Fruit fly (Drosophila melanogaster) whole organism, embryonic: ENCODE results near the gene CG18744.

Experiments used
- Abd-B ChIP-seq: fragments of 200-800 bp; sonication (Bioruptor generic); optimal IDR thresholded peaks from 2 replicates; lab custom pipeline; 2018; ENCODE audit warnings: missing biosample characterization, mild to moderate bottlenecking, missing genetic modification characterization, moderate library complexity
- B-H1 ChIP-seq: fragments of 200-800 bp; sonication (Bioruptor generic); IDR thresholded peaks from 3 replicates; pipeline ENCODE4 v1.3.6; 2022; ENCODE audit warnings: missing biosample characterization, missing genetic modification characterization
- BtbVII ChIP-seq: fragments of 200-800 bp; sonication (Bioruptor generic); optimal IDR thresholded peaks from 3 replicates; lab custom pipeline; 2017; ENCODE audit warnings: missing biosample characterization, mild to moderate bottlenecking, missing genetic modification characterization
- CG10959 ChIP-seq: fragments of 200-800 bp; sonication (Bioruptor generic); IDR thresholded peaks from 2 replicates; pipeline ENCODE4 v1.3.6; 2022; ENCODE audit warnings: missing biosample characterization, missing genetic modification characterization
- CG11398 ChIP-seq: fragments of 200-800 bp; sonication (Bioruptor generic); optimal IDR thresholded peaks from 2 replicates; lab custom pipeline; 2016; ENCODE audit warnings: missing biosample characterization, missing genetic modification characterization
- CG14441 ChIP-seq: fragments of 200-800 bp; sonication (Bioruptor generic); IDR thresholded peaks from 2 replicates; pipeline ENCODE4 v1.3.6; 2022; ENCODE audit warnings: missing biosample characterization, missing genetic modification characterization
- CG15696 ChIP-seq: fragments of 200-800 bp; sonication (Bioruptor generic); optimal IDR thresholded peaks from 2 replicates; lab custom pipeline; 2019; ENCODE audit warnings: missing biosample characterization, mild to moderate bottlenecking, missing genetic modification characterization, moderate library complexity
- CG1647 ChIP-seq: fragments of 200-800 bp; sonication (Bioruptor generic); optimal IDR thresholded peaks from 3 replicates; lab custom pipeline; 2016; ENCODE audit warnings: missing biosample characterization, missing genetic modification characterization
- CG16779 ChIP-seq: fragments of 200-800 bp; sonication (Bioruptor generic); IDR thresholded peaks from 2 replicates; pipeline ENCODE4 v1.3.6; 2022; ENCODE audit warnings: missing biosample characterization, missing genetic modification characterization
- CG16863 ChIP-seq: fragments of 200-800 bp; sonication (Bioruptor generic); optimal IDR thresholded peaks from 3 replicates; lab custom pipeline; 2016; ENCODE audit warnings: missing biosample characterization, missing genetic modification characterization
- CG17612 ChIP-seq: fragments of 200-800 bp; sonication (Bioruptor generic); IDR thresholded peaks from 2 replicates; pipeline ENCODE4 v1.3.6; 2022; ENCODE audit warnings: missing biosample characterization, missing genetic modification characterization
- CG2712 ChIP-seq: fragments of 200-800 bp; optimal IDR thresholded peaks from 3 replicates; lab custom pipeline; 2019; ENCODE audit warnings: missing biosample characterization, mild to moderate bottlenecking, missing genetic modification characterization, moderate library complexity
- CG33557 ChIP-seq: fragments of 200-800 bp; sonication (Bioruptor generic); optimal IDR thresholded peaks from 2 replicates; lab custom pipeline; 2019; ENCODE audit warnings: missing biosample characterization, mild to moderate bottlenecking, missing genetic modification characterization, moderate library complexity
- CG3407 ChIP-seq: fragments of 200-800 bp; sonication (Bioruptor generic); optimal IDR thresholded peaks from 2 replicates; lab custom pipeline; 2018; ENCODE audit warnings: missing biosample characterization, mild to moderate bottlenecking, missing genetic modification characterization
- CG4360 ChIP-seq: fragments of 200-800 bp; sonication (Bioruptor generic); IDR thresholded peaks from 2 replicates; pipeline ENCODE4 v1.3.6; 2022; ENCODE audit warnings: missing biosample characterization, missing genetic modification characterization
- CG6654 ChIP-seq: fragments of 200-800 bp; sonication (Bioruptor generic); optimal IDR thresholded peaks from 2 replicates; lab custom pipeline; 2017; ENCODE audit warnings: missing biosample characterization, mild to moderate bottlenecking, missing genetic modification characterization
- CG6791 ChIP-seq: fragments of 200-800 bp; sonication (Bioruptor generic); IDR thresholded peaks from 3 replicates; pipeline ENCODE4 v1.3.6; 2022; ENCODE audit warnings: missing biosample characterization, missing genetic modification characterization; ENCODE audit not compliant: partially characterized antibody
- CG9797 ChIP-seq: fragments of 200-800 bp; sonication (Bioruptor generic); optimal IDR thresholded peaks from 3 replicates; lab custom pipeline; 2018; ENCODE audit warnings: missing biosample characterization, mild to moderate bottlenecking, missing genetic modification characterization
- CG9876 ChIP-seq: fragments of 200-800 bp; sonication (Bioruptor generic); optimal IDR thresholded peaks from 2 replicates; lab custom pipeline; 2016; ENCODE audit warnings: missing biosample characterization, missing genetic modification characterization
- CG9932 ChIP-seq: fragments of 200-800 bp; sonication (Bioruptor generic); IDR thresholded peaks from 2 replicates; pipeline ENCODE4 v1.3.6; 2022; ENCODE audit warnings: missing biosample characterization, missing genetic modification characterization
- Hand ChIP-seq: fragments of 200-800 bp; sonication (Bioruptor generic); optimal IDR thresholded peaks from 2 replicates; lab custom pipeline; 2017; ENCODE audit warnings: mild to moderate bottlenecking, missing biosample characterization, missing genetic modification reagents, missing genetic modification characterization
- Hey ChIP-seq: fragments of 200-800 bp; sonication (Bioruptor generic); optimal IDR thresholded peaks from 3 replicates; lab custom pipeline; 2018; ENCODE audit warnings: missing biosample characterization, mild to moderate bottlenecking, missing genetic modification characterization
- Mrtf ChIP-seq: fragments of 200-800 bp; sonication (Bioruptor generic); IDR thresholded peaks from 3 replicates; pipeline ENCODE4 v1.3.6; 2022; ENCODE audit warnings: missing biosample characterization, missing genetic modification characterization
- Myb ChIP-seq: fragments of 200-800 bp; sonication (Bioruptor generic); optimal IDR thresholded peaks from 2 replicates; lab custom pipeline; 2016; ENCODE audit warnings: missing biosample characterization, missing genetic modification characterization
- NC2α ChIP-seq: fragments of 200-800 bp; sonication (Bioruptor generic); optimal IDR thresholded peaks from 2 replicates; lab custom pipeline; 2016; ENCODE audit warnings: missing biosample characterization, missing genetic modification characterization
- NK7.1 ChIP-seq: fragments of 200-800 bp; sonication (Bioruptor generic); optimal IDR thresholded peaks from 3 replicates; lab custom pipeline; 2016; ENCODE audit warnings: missing biosample characterization, missing genetic modification characterization
- Nf-YB ChIP-seq: fragments of 200-800 bp; sonication (Bioruptor generic); optimal IDR thresholded peaks from 3 replicates; lab custom pipeline; 2019; ENCODE audit warnings: missing biosample characterization, mild to moderate bottlenecking, missing genetic modification characterization, moderate library complexity
- Oli ChIP-seq: fragments of 200-800 bp; sonication (Bioruptor generic); optimal IDR thresholded peaks from 2 replicates; lab custom pipeline; 2018; ENCODE audit warnings: missing biosample characterization, mild to moderate bottlenecking, missing genetic modification characterization, moderate library complexity
- Side ChIP-seq: fragments of 200-800 bp; sonication (Bioruptor generic); optimal IDR thresholded peaks from 2 replicates; lab custom pipeline; 2016; ENCODE audit warnings: missing biosample characterization, missing genetic modification characterization
- Taf1 ChIP-seq: fragments of 200-800 bp; sonication (Bioruptor generic); IDR thresholded peaks from 2 replicates; pipeline ENCODE4 v1.3.6; 2022; ENCODE audit warnings: missing biosample characterization, missing genetic modification characterization
- ac ChIP-seq: fragments of 200-800 bp; sonication (Bioruptor generic); optimal IDR thresholded peaks from 3 replicates; lab custom pipeline; 2017; ENCODE audit warnings: missing biosample characterization, mild to moderate bottlenecking, missing genetic modification characterization
- ara ChIP-seq: fragments of 200-800 bp; sonication (Bioruptor generic); IDR thresholded peaks from 2 replicates; pipeline ENCODE4 v1.3.6; 2022; ENCODE audit warnings: missing biosample characterization, missing genetic modification characterization
- cg ChIP-seq: fragments of 200-800 bp; sonication (Bioruptor generic); optimal IDR thresholded peaks from 3 replicates; lab custom pipeline; 2019; ENCODE audit warnings: missing biosample characterization, mild to moderate bottlenecking, missing genetic modification characterization, moderate library complexity
- chn ChIP-seq: fragments of 200-800 bp; sonication (Bioruptor generic); optimal IDR thresholded peaks from 2 replicates; lab custom pipeline; 2016; ENCODE audit warnings: missing biosample characterization, missing genetic modification characterization
- crol ChIP-seq: fragments of 200-800 bp; sonication (Bioruptor generic); IDR thresholded peaks from 2 replicates; pipeline ENCODE4 v1.3.6; 2022; ENCODE audit warnings: missing biosample characterization, missing genetic modification characterization
- crp ChIP-seq, 2 experiments: fragments of 200-800 bp; sonication (Bioruptor generic); optimal IDR thresholded peaks; 2 replicates in 1 of 2; 3 replicates in 1 of 2; lab custom pipeline; 2017; ENCODE audit warnings: missing biosample characterization in 2 of 2, missing genetic modification characterization in 2 of 2, mild to moderate bottlenecking in 1 of 2, moderate library complexity in 1 of 2
- dmrt11E ChIP-seq: fragments of 200-800 bp; sonication (Bioruptor generic); optimal IDR thresholded peaks from 3 replicates; lab custom pipeline; 2018; ENCODE audit warnings: missing biosample characterization, mild to moderate bottlenecking, missing genetic modification characterization, moderate library complexity
- eve ChIP-seq, 2 experiments: fragments of >200 bp; optimal IDR thresholded peaks; 2 replicates each; lab custom pipeline; 2017; ENCODE audit warnings: missing biosample characterization in 2 of 2, missing genetic modification characterization in 2 of 2
- kah ChIP-seq: fragments of 200-800 bp; sonication (Bioruptor generic); optimal IDR thresholded peaks from 2 replicates; lab custom pipeline; 2018; ENCODE audit warnings: missing biosample characterization, mild to moderate bottlenecking, missing genetic modification characterization
- onecut ChIP-seq: fragments of 200-800 bp; sonication (Bioruptor generic); IDR thresholded peaks from 2 replicates; pipeline ENCODE4 v1.3.6; 2022; ENCODE audit warnings: missing biosample characterization, missing genetic modification characterization
- pho ChIP-seq: fragments of 200-800 bp; sonication (Bioruptor generic); optimal IDR thresholded peaks from 2 replicates; lab custom pipeline; 2016; ENCODE audit warnings: missing biosample characterization, missing genetic modification characterization
- pros ChIP-seq: fragments of 200-800 bp; sonication (Bioruptor generic); optimal IDR thresholded peaks from 3 replicates; lab custom pipeline; 2019; ENCODE audit warnings: missing biosample characterization, mild to moderate bottlenecking, missing genetic modification characterization, moderate library complexity
- repo ChIP-seq: fragments of 200-800 bp; sonication (Bioruptor generic); optimal IDR thresholded peaks from 2 replicates; lab custom pipeline; 2016; ENCODE audit warnings: missing biosample characterization, missing genetic modification characterization
- row ChIP-seq: fragments of 200-800 bp; sonication (Bioruptor generic); IDR thresholded peaks from 3 replicates; pipeline ENCODE4 v1.3.6; 2022; ENCODE audit warnings: missing biosample characterization, missing genetic modification characterization
- sd ChIP-seq: fragments of 200-800 bp; sonication (Bioruptor generic); optimal IDR thresholded peaks from 3 replicates; lab custom pipeline; 2018; ENCODE audit warnings: missing biosample characterization, mild to moderate bottlenecking, missing genetic modification characterization, moderate library complexity
- seq ChIP-seq: fragments of 200-800 bp; sonication (Bioruptor generic); IDR thresholded peaks from 2 replicates; pipeline ENCODE4 v1.3.6; 2022; ENCODE audit warnings: missing biosample characterization, missing genetic modification characterization
- sim ChIP-seq: fragments of 200-800 bp; sonication (Bioruptor generic); IDR thresholded peaks from 2 replicates; pipeline ENCODE4 v1.3.6; 2022; ENCODE audit warnings: missing biosample characterization, missing genetic modification characterization
- sqz ChIP-seq: fragments of 200-800 bp; sonication (Bioruptor generic); optimal IDR thresholded peaks from 3 replicates; lab custom pipeline; 2018; ENCODE audit warnings: missing biosample characterization, mild to moderate bottlenecking, missing genetic modification characterization
- sr ChIP-seq: fragments of 200-800 bp; sonication (Bioruptor generic); IDR thresholded peaks from 3 replicates; pipeline ENCODE4 v1.3.6; 2022; ENCODE audit warnings: missing biosample characterization, missing genetic modification characterization
- tgo ChIP-seq: fragments of 200-800 bp; sonication (Bioruptor generic); IDR thresholded peaks from 3 replicates; pipeline ENCODE4 v1.3.6; 2022; ENCODE audit warnings: missing biosample characterization, missing genetic modification characterization
- tna ChIP-seq: fragments of 200-800 bp; sonication (Bioruptor generic); IDR thresholded peaks from 2 replicates; pipeline ENCODE4 v1.3.6; 2022; ENCODE audit warnings: missing biosample characterization, missing genetic modification characterization; ENCODE audit not compliant: partially characterized antibody
- trh ChIP-seq: fragments of 200-800 bp; sonication (Bioruptor generic); optimal IDR thresholded peaks from 2 replicates; lab custom pipeline; 2016; ENCODE audit warnings: missing biosample characterization, missing genetic modification characterization
- twi ChIP-seq: fragments of 200-800 bp; optimal IDR thresholded peaks from 2 replicates; lab custom pipeline; 2019; ENCODE audit warnings: missing biosample characterization, mild to moderate bottlenecking, missing genetic modification characterization, moderate library complexity

CG18744 gene

dm6 chr3R:7749993-7750392, 48.6 kb downstream of the CG18744 start, which contains the start of gene pyd3 (continued):
- TF ChIP-seq CG16863 (GFP tag; lab: Kevin White, UChicago) (no peak), Oli (tag; lab: Kevin White, UChicago) (no peak), CG3407 (GFP tag; lab: Kevin White, UChicago) (no peak), ac (GFP tag; lab: Kevin White, UChicago) (no peak), CG1647 (GFP tag; lab: Kevin White, UChicago) (no peak), crol (no peak), NC2α (GFP tag; lab: Kevin White, UChicago) (no peak), CG17612 (no peak), Abd-B (GFP tag; lab: Kevin White, UChicago) (no peak), CG6791 (GFP tag; lab: Robert Waterston, UW) (no peak), CG9797 (GFP tag; lab: Kevin White, UChicago) (no peak), tgo (GFP tag; lab: Robert Waterston, UW) (peak; percentile 33; the same call in 1 of the 3 replicates), CG33557 (GFP tag; lab: Kevin White, UChicago) (no peak), CG10959 (GFP tag; lab: Robert Waterston, UW) (no peak), chn (GFP tag; lab: Kevin White, UChicago) (no peak), pros (GFP tag; lab: Kevin White, UChicago) (no peak), CG16779 (GFP tag; lab: Robert Waterston, UW) (no peak), Mrtf (GFP tag; lab: Robert Waterston, UW) (no peak), sim (GFP tag; lab: Robert Waterston, UW) (no peak), dmrt11E (no peak), trh (GFP tag; lab: Kevin White, UChicago) (no peak), cg (GFP tag; lab: Kevin White, UChicago) (no peak), CG9876 (GFP tag; lab: Kevin White, UChicago) (no peak), eve (GFP tag; optimal IDR thresholded peaks at IDR 0.05; lab: Kevin White, UChicago) (no peak), Taf1 (GFP tag; lab: Robert Waterston, UW) (no peak), Hand (GFP tag; lab: Kevin White, UChicago) (no peak), CG14441 (GFP tag; lab: Robert Waterston, UW) (no peak), onecut (no peak; the same call in 1 of the 2 replicates), CG15696 (tag; lab: Kevin White, UChicago) (no peak), row (GFP tag; lab: Robert Waterston, UW) (peak; percentile 72), Side (GFP tag; lab: Kevin White, UChicago) (no peak), ara (GFP tag; lab: Robert Waterston, UW) (no peak), pho (GFP tag; lab: Kevin White, UChicago) (no peak), CG2712 (tag; lab: Kevin White, UChicago) (no peak), B-H1 (GFP tag; lab: Robert Waterston, UW) (no peak), tna (GFP tag; lab: Robert Waterston, UW) (no peak), BtbVII (GFP tag; lab: Kevin White, UChicago) (no peak), CG11398 (GFP tag; lab: Kevin White, UChicago) (no peak), CG4360 (no peak), sr (no peak), CG9932 (GFP tag; lab: Robert Waterston, UW) (0 out of 2 replicates have a peak, but pooled peaks have one; percentile 9), twi (no peak), repo (GFP tag; lab: Kevin White, UChicago) (no peak), crp (GFP tag; optimal IDR thresholded peaks at IDR 0.05; lab: Kevin White, UChicago) (no peak), kah (GFP tag; lab: Kevin White, UChicago) (no peak), CG6654 (GFP tag; lab: Kevin White, UChicago) (no peak), seq (GFP tag; lab: Robert Waterston, UW) (no peak), sqz (GFP tag; lab: Kevin White, UChicago) (no peak), NK7.1 (GFP tag; lab: Kevin White, UChicago) (no peak), sd (tag; lab: Kevin White, UChicago) (peak; percentile 11), Hey (no peak), Nf-YB (GFP tag; lab: Kevin White, UChicago) (no peak), Myb (GFP tag; lab: Kevin White, UChicago) (no peak)
